Fruit fly (Drosophila melanogaster): ENCODE results near the gene LysP.

LysP gene

dm6 chr3L:1177085-1177484, 41.4 kb downstream of the LysP start, which contains the start of gene bab2 (continued):
- TF ChIP-seq dati (GFP tag; IDR thresholded peaks at IDR 0.05) (no peak), NfI (GFP tag; optimal IDR thresholded peaks at IDR 0.05) (no peak), sim (GFP tag; IDR thresholded peaks at IDR 0.05) (0 out of 2 replicates have a peak, but pooled peaks have one; percentile 9), br (optimal IDR thresholded peaks at IDR 0.05) (no peak), Gug (GFP tag; IDR thresholded peaks at IDR 0.05) (no peak), Spps (tag; optimal IDR thresholded peaks at IDR 0.05) (peak; percentile 30), ERR (GFP tag; optimal IDR thresholded peaks at IDR 0.05) (no peak), Dp (GFP tag; optimal IDR thresholded peaks at IDR 0.05) (no peak), CG12219 (GFP tag; optimal IDR thresholded peaks at IDR 0.05) (peak; percentile 30), gcm (GFP tag; optimal IDR thresholded peaks at IDR 0.05) (peak; percentile 16), Bdp1 (GFP tag; optimal IDR thresholded peaks at IDR 0.05) (no peak), ci (GFP tag; IDR thresholded peaks at IDR 0.05) (peak; percentile 71), CG12071 (GFP tag; optimal IDR thresholded peaks at IDR 0.05) (peak; percentile 37), Med (GFP tag) (peak; percentile 90), Awh (GFP tag; IDR thresholded peaks at IDR 0.05) (peak; percentile 6; the same call in 1 of the 2 replicates), amos (GFP tag; IDR thresholded peaks at IDR 0.05; ENCODE audit: partially characterized antibody) (peak; percentile 43; the same call in 1 of the 2 replicates), CG11456 (GFP tag; IDR thresholded peaks at IDR 0.05) (no peak), Myb (GFP tag; optimal IDR thresholded peaks at IDR 0.05) (no peak), Xrp1 (GFP tag; IDR thresholded peaks at IDR 0.05) (no peak), CG4404 (GFP tag; IDR thresholded peaks at IDR 0.05) (no peak), CG42726 (GFP tag; IDR thresholded peaks at IDR 0.05; ENCODE audit: partially characterized antibody) (peak; percentile 71; the same call in 1 of the 2 replicates), CG34422 (GFP tag; IDR thresholded peaks at IDR 0.05) (peak; percentile 37; the same call in 1 of the 3 replicates), MBD-R2 (GFP tag; IDR thresholded peaks at IDR 0.05) (no peak), CG4282 (GFP tag; optimal IDR thresholded peaks at IDR 0.05) (no peak), Aef1 (GFP tag; IDR thresholded peaks at IDR 0.05) (peak; percentile 62; the same call in 2 of the 3 replicates), Bteb2 (GFP tag; optimal IDR thresholded peaks at IDR 0.05) (no peak), schlank (tag; optimal IDR thresholded peaks at IDR 0.05) (no peak), D19B (GFP tag; optimal IDR thresholded peaks at IDR 0.05) (no peak), CG8359 (GFP tag; optimal IDR thresholded peaks at IDR 0.05; ENCODE audit: borderline replicate concordance) (no peak), chinmo (GFP tag; IDR thresholded peaks at IDR 0.05; ENCODE audit: partially characterized antibody) (peak; percentile 92), Bgb (GFP tag; IDR thresholded peaks at IDR 0.05; ENCODE audit: partially characterized antibody) (peak; percentile 56), HLH4C (GFP tag; IDR thresholded peaks at IDR 0.05; ENCODE audit: partially characterized antibody) (peak; percentile 6; the same call in 1 of the 3 replicates), CG32772 (GFP tag; IDR thresholded peaks at IDR 0.05) (no peak), CG9817 (tag; optimal IDR thresholded peaks at IDR 0.05) (no peak), CG13624 (GFP tag; optimal IDR thresholded peaks at IDR 0.05) (peak; percentile 9), B-H1 (GFP tag; IDR thresholded peaks at IDR 0.05) (no peak; the same call in 2 of the 3 replicates), Xbp1 (GFP tag; optimal IDR thresholded peaks at IDR 0.05) (no peak), CG14014 (GFP tag; IDR thresholded peaks at IDR 0.05) (peak; percentile 27; the same call in 1 of the 2 replicates), HmgZ (tag; optimal IDR thresholded peaks at IDR 0.05) (peak; percentile 17), Pdp1 (GFP tag; optimal IDR thresholded peaks at IDR 0.05) (peak in 1 of 2 experiments; percentile 20), CG17359 (tag; optimal IDR thresholded peaks at IDR 0.05) (peak; percentile 13), CG9876 (GFP tag; optimal IDR thresholded peaks at IDR 0.05) (no peak), twi (tag; optimal IDR thresholded peaks at IDR 0.05) (peak; percentile 80), CG6272 (GFP tag; IDR thresholded peaks at IDR 0.05) (0 out of 2 replicates have a peak, but pooled peaks have one; percentile 7), unc-4 (GFP tag; IDR thresholded peaks at IDR 0.05; ENCODE audit: partially characterized antibody) (no peak), CG33557 (GFP tag; optimal IDR thresholded peaks at IDR 0.05) (peak; percentile 47), stwl (tag; optimal IDR thresholded peaks at IDR 0.05) (peak; percentile 28), grn (GFP tag; optimal IDR thresholded peaks at IDR 0.05) (peak; percentile 43), CG6654 (GFP tag; optimal IDR thresholded peaks at IDR 0.05) (no peak), fd64A (GFP tag; optimal IDR thresholded peaks at IDR 0.05) (peak; percentile 46)
